Worm (Caenorhabditis elegans): Measurements from ENCODE around the gene gldi-3.

The gldi-3 gene

ce11 chrII:9280048-9280772, at the start of gene gldi-3:
TSS of gene gldi-3 (minus strand) at chrII:9280098.
- no peak for TF ChIP-seq klf-2 (GFP tag; conservative IDR thresholded peaks at IDR 0.05)
- no peak for TF ChIP-seq T22C8.4 (GFP tag; IDR thresholded peaks at IDR 0.05)
- no peak for TF ChIP-seq ref-1 (GFP tag; conservative IDR thresholded peaks at IDR 0.05)
- TF ChIP-seq flt-1 (GFP tag; IDR thresholded peaks at IDR 0.05) = no peak
- no peak for TF ChIP-seq ztf-23 (GFP tag; IDR thresholded peaks at IDR 0.05)
- TF ChIP-seq cog-1 (tag; optimal IDR thresholded peaks at IDR 0.05) = no peak
- TF ChIP-seq med-1 (GFP tag; optimal IDR thresholded peaks at IDR 0.05; ENCODE audit: insufficient read depth) = no peak
- TF ChIP-seq tab-1 (GFP tag; IDR thresholded peaks at IDR 0.05) = no peak
- no peak for TF ChIP-seq ztf-29 (GFP tag; IDR thresholded peaks at IDR 0.05)

ce11 chrII:9329474-9329873, 49.6 kb upstream of the gldi-3 start, which contains the start of gene wbp-2:
TSS of gene wbp-2 (plus strand) at chrII:9329774.
- no peak for TF ChIP-seq T22C8.4 (GFP tag; IDR thresholded peaks at IDR 0.05)

ce11 chrII:9325555-9325954, 45.7 kb upstream of the gldi-3 start:
- TF ChIP-seq tab-1 (GFP tag; IDR thresholded peaks at IDR 0.05) (no peak), med-1 (GFP tag; optimal IDR thresholded peaks at IDR 0.05; ENCODE audit: insufficient read depth) (no peak), flt-1 (GFP tag; IDR thresholded peaks at IDR 0.05) (no peak), cog-1 (tag; optimal IDR thresholded peaks at IDR 0.05) (no peak), ztf-29 (GFP tag; IDR thresholded peaks at IDR 0.05) (no peak), ref-1 (GFP tag; conservative IDR thresholded peaks at IDR 0.05) (no peak), klf-2 (GFP tag; conservative IDR thresholded peaks at IDR 0.05) (no peak), ztf-23 (GFP tag; IDR thresholded peaks at IDR 0.05) (no peak), T22C8.4 (GFP tag; IDR thresholded peaks at IDR 0.05) (no peak)

- TF ChIP-seq ztf-23 (GFP tag; IDR thresholded peaks at IDR 0.05) (peak; percentile 65), cog-1 (tag; optimal IDR thresholded peaks at IDR 0.05) (no peak), ztf-29 (GFP tag; IDR thresholded peaks at IDR 0.05) (no peak)
These were observed 45.0 kb upstream of the gldi-3 start, which contains the start of gene eat-3 for ce11 chrII:9324824-9325351. TSS of gene eat-3 (plus strand) at chrII:9324874.

ce11 chrII:9323660-9324059, 43.8 kb upstream of the gldi-3 start, which contains the start of gene egli-1:
TSS of gene egli-1 (plus strand) at chrII:9323960.
- TF ChIP-seq ztf-29 (GFP tag; IDR thresholded peaks at IDR 0.05) (no peak), cog-1 (tag; optimal IDR thresholded peaks at IDR 0.05) (no peak), ztf-23 (GFP tag; IDR thresholded peaks at IDR 0.05) (no peak), med-1 (GFP tag; optimal IDR thresholded peaks at IDR 0.05; ENCODE audit: insufficient read depth) (no peak), flt-1 (GFP tag; IDR thresholded peaks at IDR 0.05) (no peak), ref-1 (GFP tag; conservative IDR thresholded peaks at IDR 0.05) (no peak), klf-2 (GFP tag; conservative IDR thresholded peaks at IDR 0.05) (no peak), tab-1 (GFP tag; IDR thresholded peaks at IDR 0.05) (no peak), T22C8.4 (GFP tag; IDR thresholded peaks at IDR 0.05) (no peak)

- TF ChIP-seq tab-1 (GFP tag; IDR thresholded peaks at IDR 0.05) (no peak), ztf-29 (GFP tag; IDR thresholded peaks at IDR 0.05) (no peak), med-1 (GFP tag; optimal IDR thresholded peaks at IDR 0.05; ENCODE audit: insufficient read depth) (no peak), T22C8.4 (GFP tag; IDR thresholded peaks at IDR 0.05) (no peak), ref-1 (GFP tag; conservative IDR thresholded peaks at IDR 0.05) (no peak), klf-2 (GFP tag; conservative IDR thresholded peaks at IDR 0.05) (no peak), cog-1 (tag; optimal IDR thresholded peaks at IDR 0.05) (no peak), flt-1 (GFP tag; IDR thresholded peaks at IDR 0.05) (no peak), ztf-23 (GFP tag; IDR thresholded peaks at IDR 0.05) (no peak)
These were observed 43.0 kb upstream of the gldi-3 start, which contains the start of gene rab-39 for ce11 chrII:9322870-9323349. TSS of gene rab-39 (minus strand) at chrII:9322920.

- TF ChIP-seq ref-1 (GFP tag; conservative IDR thresholded peaks at IDR 0.05) (no peak), flt-1 (GFP tag; IDR thresholded peaks at IDR 0.05) (no peak)
These were observed 39.4 kb upstream of the gldi-3 start, which contains the start of the genes csa-1 and wdfy-2 for ce11 chrII:9319058-9319915. TSS of gene csa-1 (minus strand) at chrII:9319726. TSS of gene wdfy-2 (plus strand) at chrII:9319865.

- TF ChIP-seq ztf-29 (GFP tag; IDR thresholded peaks at IDR 0.05) = no peak
- TF ChIP-seq T22C8.4 (GFP tag; IDR thresholded peaks at IDR 0.05) = no peak
- no peak for TF ChIP-seq flt-1 (GFP tag; IDR thresholded peaks at IDR 0.05)
- TF ChIP-seq ztf-23 (GFP tag; IDR thresholded peaks at IDR 0.05) = no peak
- TF ChIP-seq klf-2 (GFP tag; conservative IDR thresholded peaks at IDR 0.05) = no peak
- no peak for TF ChIP-seq med-1 (GFP tag; optimal IDR thresholded peaks at IDR 0.05; ENCODE audit: insufficient read depth)
These were observed 36.9 kb upstream of the gldi-3 start for ce11 chrII:9316801-9317200.

- no peak for TF ChIP-seq cog-1 (tag; optimal IDR thresholded peaks at IDR 0.05)
- no peak for TF ChIP-seq ztf-29 (GFP tag; IDR thresholded peaks at IDR 0.05)
- no peak for TF ChIP-seq tab-1 (GFP tag; IDR thresholded peaks at IDR 0.05)
- TF ChIP-seq flt-1 (GFP tag; IDR thresholded peaks at IDR 0.05) = no peak
- no peak for TF ChIP-seq T22C8.4 (GFP tag; IDR thresholded peaks at IDR 0.05)
- no peak for TF ChIP-seq ref-1 (GFP tag; conservative IDR thresholded peaks at IDR 0.05)
- no peak for TF ChIP-seq ztf-23 (GFP tag; IDR thresholded peaks at IDR 0.05)
- no peak for TF ChIP-seq med-1 (GFP tag; optimal IDR thresholded peaks at IDR 0.05; ENCODE audit: insufficient read depth)
- TF ChIP-seq klf-2 (GFP tag; conservative IDR thresholded peaks at IDR 0.05) = no peak
These were observed 35.8 kb upstream of the gldi-3 start for ce11 chrII:9315692-9316091.
